Worm (Caenorhabditis elegans): ENCODE results near the gene pals-33.

ce11 chrV:3632249-3633030 lies 40.7 kb upstream of the pals-33 start:
- TF ChIP-seq nhr-84 (tag; optimal IDR thresholded peaks at IDR 0.05) (no peak), lin-15B (tag; optimal IDR thresholded peaks at IDR 0.05) (no peak), hpl-2 (GFP tag; optimal IDR thresholded peaks at IDR 0.05) (no peak), efl-1 (optimal IDR thresholded peaks at IDR 0.05) (no peak), efl-1 (GFP tag; optimal IDR thresholded peaks at IDR 0.05 in 1 of 2) (no peak), ceh-82 (tag; optimal IDR thresholded peaks at IDR 0.05) (no peak), mep-1 (tag; optimal IDR thresholded peaks at IDR 0.05) (no peak), egl-27 (tag; optimal IDR thresholded peaks at IDR 0.05) (no peak), ama-1 (optimal IDR thresholded peaks at IDR 0.05) (no peak), sox-4 (tag; optimal IDR thresholded peaks at IDR 0.05) (no peak), ces-1 (GFP tag; optimal IDR thresholded peaks at IDR 0.05) (no peak), ztf-11 (tag; optimal IDR thresholded peaks at IDR 0.05) (no peak), nhr-237 (tag; optimal IDR thresholded peaks at IDR 0.05) (no peak)

Data from whole organism, L1 larva.